Worm (Caenorhabditis elegans): ENCODE results near the gene col-180.

The col-180 gene

ce11 chrX:11723781-11724201 lies 11.7 kb upstream of the col-180 start, which contains the start of gene D1053.4:
D1053.4 (minus strand) TSS chrX:11723800.
- TF ChIP-seq ztf-4 (tag; optimal IDR thresholded peaks at IDR 0.05): no peak
- TF ChIP-seq elt-2 (tag; optimal IDR thresholded peaks at IDR 0.05): peak; percentile 87
- TF ChIP-seq pha-4 (tag; optimal IDR thresholded peaks at IDR 0.05): peak; percentile 80
- TF ChIP-seq lsy-12 (tag; optimal IDR thresholded peaks at IDR 0.05): no peak
- TF ChIP-seq pqm-1 (tag; optimal IDR thresholded peaks at IDR 0.05): peak; percentile 54

ce11 chrX:11720058-11720457 lies 8.0 kb upstream of the col-180 start:
- peak; percentile 53 for TF ChIP-seq nhr-25 (tag; optimal IDR thresholded peaks at IDR 0.05)
- no peak for TF ChIP-seq nhr-77 (tag; optimal IDR thresholded peaks at IDR 0.05)

- TF ChIP-seq pha-4 (tag; optimal IDR thresholded peaks at IDR 0.05): peak; percentile 58
- no peak for TF ChIP-seq egl-5 (tag; optimal IDR thresholded peaks at IDR 0.05)
These were observed 6.7 kb upstream of the col-180 start for ce11 chrX:11718751-11719150.

ce11 chrX:11716463-11716960 lies 4.4 kb upstream of the col-180 start, which contains the start of gene C44C10.9:
C44C10.9 (minus strand) TSS chrX:11716513.
- no peak for TF ChIP-seq elt-3 (tag; optimal IDR thresholded peaks at IDR 0.05)
- TF ChIP-seq nhr-43 (tag; optimal IDR thresholded peaks at IDR 0.05; ENCODE audit: poor library complexity, severe bottlenecking): peak; percentile 4

ce11 chrX:11711437-11712080 lies 521 bp downstream of the col-180 start:
- TF ChIP-seq unc-62 (GFP tag; optimal IDR thresholded peaks at IDR 0.05) (no peak), aly-2 (tag; optimal IDR thresholded peaks at IDR 0.05) (no peak), ceh-82 (tag; optimal IDR thresholded peaks at IDR 0.05) (no peak), zag-1 (tag; optimal IDR thresholded peaks at IDR 0.05) (no peak), nhr-25 (tag; optimal IDR thresholded peaks at IDR 0.05) (no peak), ama-1 (optimal IDR thresholded peaks at IDR 0.05) (no peak), pha-4 (tag; optimal IDR thresholded peaks at IDR 0.05) (no peak), R02D3.7 (tag; optimal IDR thresholded peaks at IDR 0.05) (no peak), mml-1 (tag; optimal IDR thresholded peaks at IDR 0.05) (no peak), hmg-11 (tag; optimal IDR thresholded peaks at IDR 0.05) (no peak), lin-15B (tag; optimal IDR thresholded peaks at IDR 0.05) (no peak), nhr-28 (tag; optimal IDR thresholded peaks at IDR 0.05) (no peak)

ce11 chrX:11710229-11710628 lies 1.9 kb downstream of the col-180 start, which contains the start of gene C44C10.11:
C44C10.11 (minus strand) TSS chrX:11710343.
- peak; percentile 39 for TF ChIP-seq lin-39 (tag; optimal IDR thresholded peaks at IDR 0.05)
- TF ChIP-seq ceh-16 (tag; optimal IDR thresholded peaks at IDR 0.05): no peak
- no peak for TF ChIP-seq snpc-4 (tag; optimal IDR thresholded peaks at IDR 0.05)
- TF ChIP-seq pqm-1 (tag; optimal IDR thresholded peaks at IDR 0.05): peak; percentile 87
- no peak for TF ChIP-seq elt-1 (tag; optimal IDR thresholded peaks at IDR 0.05)
- peak; percentile 58 for TF ChIP-seq jun-1 (tag; optimal IDR thresholded peaks at IDR 0.05)
- TF ChIP-seq hmg-11 (tag; optimal IDR thresholded peaks at IDR 0.05): peak; percentile 15
- peak; percentile 33 for TF ChIP-seq nhr-23 (tag; optimal IDR thresholded peaks at IDR 0.05)
- TF ChIP-seq sea-2 (GFP tag; optimal IDR thresholded peaks at IDR 0.05): no peak
- TF ChIP-seq nhr-25 (tag; optimal IDR thresholded peaks at IDR 0.05): peak; percentile 49
- peak; percentile 17 for TF ChIP-seq egl-27 (tag; optimal IDR thresholded peaks at IDR 0.05)
- peak; percentile 65 for TF ChIP-seq nfya-1 (tag; optimal IDR thresholded peaks at IDR 0.05; ENCODE audit: insufficient read depth)
- peak; percentile 81 for TF ChIP-seq elt-2 (tag; optimal IDR thresholded peaks at IDR 0.05)

- TF ChIP-seq nhr-237 (tag; optimal IDR thresholded peaks at IDR 0.05) (no peak), egl-27 (tag; optimal IDR thresholded peaks at IDR 0.05) (no peak), hmg-11 (tag; optimal IDR thresholded peaks at IDR 0.05) (no peak), pha-4 (tag; optimal IDR thresholded peaks at IDR 0.05) (no peak), elt-3 (tag; optimal IDR thresholded peaks at IDR 0.05) (no peak), ceh-82 (tag; optimal IDR thresholded peaks at IDR 0.05) (no peak), egl-5 (tag; optimal IDR thresholded peaks at IDR 0.05) (no peak), elt-1 (tag; optimal IDR thresholded peaks at IDR 0.05) (no peak), nhr-25 (tag; optimal IDR thresholded peaks at IDR 0.05) (no peak), sea-2 (GFP tag; optimal IDR thresholded peaks at IDR 0.05) (no peak)
These were observed 9.8 kb downstream of the col-180 start, which contains the start of gene C44C10.3 for ce11 chrX:11702236-11702635. C44C10.3 (plus strand) TSS chrX:11702536.
